Worm (Caenorhabditis elegans) whole organism, early embryonic: ENCODE results near the gene cest-26.

Experiments used
- B0310.2 ChIP-seq: sonication (generic microtip); optimal IDR thresholded peaks from 2 replicates; lab custom pipeline; 2016; ENCODE audit warnings: mild to moderate bottlenecking, missing genetic modification characterization, missing compliant biosample characterization
- F13C5.2 ChIP-seq: sonication (generic microtip); optimal IDR thresholded peaks from 2 replicates; lab custom pipeline; 2017; ENCODE audit warnings: mild to moderate bottlenecking, missing genetic modification characterization, inconsistent platforms, missing compliant biosample characterization
- aly-1 ChIP-seq: sonication (generic microtip); optimal IDR thresholded peaks from 2 replicates; lab custom pipeline; 2016; ENCODE audit warnings: missing genetic modification characterization, missing compliant biosample characterization
- ama-1 ChIP-seq: fragments of 150-350 bp; optimal IDR thresholded peaks from 2 replicates; lab custom pipeline; 2014
- ceh-13 ChIP-seq: fragments of 200-800 bp; sonication (Bioruptor generic); optimal IDR thresholded peaks from 2 replicates; lab custom pipeline; 2018; ENCODE audit warnings: mild to moderate bottlenecking, missing genetic modification characterization, missing compliant biosample characterization
- ceh-36 ChIP-seq: sonication (generic microtip); optimal IDR thresholded peaks from 2 replicates; lab custom pipeline; 2016; ENCODE audit warnings: missing genetic modification characterization, inconsistent platforms, missing compliant biosample characterization
- ets-7 ChIP-seq: sonication (generic microtip); optimal IDR thresholded peaks from 2 replicates; lab custom pipeline; 2016; ENCODE audit warnings: missing genotype, missing genetic modification characterization, missing compliant biosample characterization
- flt-1 ChIP-seq: fragments of 200-800 bp; sonication (Bioruptor generic); IDR thresholded peaks from 2 replicates; pipeline ENCODE4 v1.3.6; 2022; ENCODE audit warnings: missing genetic modification characterization, missing compliant biosample characterization
- hmbx-1 ChIP-seq: sonication (generic microtip); optimal IDR thresholded peaks from 2 replicates; lab custom pipeline; 2016; ENCODE audit warnings: mild to moderate bottlenecking, missing genetic modification characterization, missing compliant biosample characterization
- hmg-4 ChIP-seq: fragments of 200-800 bp; sonication (Bioruptor generic); optimal IDR thresholded peaks from 2 replicates; lab custom pipeline; 2018; ENCODE audit warnings: mild to moderate bottlenecking, missing genetic modification characterization, missing compliant biosample characterization
- hnd-1 ChIP-seq: sonication (generic microtip); optimal IDR thresholded peaks from 2 replicates; lab custom pipeline; 2016; ENCODE audit warnings: missing genetic modification characterization, missing compliant biosample characterization
- pes-1 ChIP-seq: fragments of 200-800 bp; sonication (Bioruptor generic); IDR thresholded peaks from 2 replicates; pipeline ENCODE4 v1.3.6; 2022; ENCODE audit warnings: missing genetic modification reagents, missing genetic modification characterization, missing compliant biosample characterization
- scrt-1 ChIP-seq: fragments of 200-800 bp; sonication (Bioruptor generic); IDR thresholded peaks from 2 replicates; pipeline ENCODE4 v1.3.6; 2022; ENCODE audit warnings: missing genetic modification characterization, missing compliant biosample characterization
- sea-1 ChIP-seq: fragments of 200-800 bp; sonication (Bioruptor generic); conservative IDR thresholded peaks from 2 replicates; pipeline ENCODE4 v1.3.6; 2022; ENCODE audit warnings: missing genetic modification characterization, missing compliant biosample characterization
- tbx-11 ChIP-seq: fragments of 200-800 bp; sonication (Bioruptor generic); IDR thresholded peaks from 2 replicates; pipeline ENCODE4 v1.3.6; 2022; ENCODE audit warnings: missing genetic modification characterization, missing compliant biosample characterization
- tbx-37 ChIP-seq: fragments of 200-800 bp; sonication (Bioruptor generic); conservative IDR thresholded peaks from 2 replicates; pipeline ENCODE4 v1.3.6; 2022; ENCODE audit warnings: missing genetic modification reagents, missing genetic modification characterization, missing compliant biosample characterization
- tra-4 ChIP-seq: sonication (generic microtip); optimal IDR thresholded peaks from 2 replicates; lab custom pipeline; 2017; ENCODE audit warnings: missing genetic modification characterization, missing compliant biosample characterization

The cest-26 gene

DNA sequence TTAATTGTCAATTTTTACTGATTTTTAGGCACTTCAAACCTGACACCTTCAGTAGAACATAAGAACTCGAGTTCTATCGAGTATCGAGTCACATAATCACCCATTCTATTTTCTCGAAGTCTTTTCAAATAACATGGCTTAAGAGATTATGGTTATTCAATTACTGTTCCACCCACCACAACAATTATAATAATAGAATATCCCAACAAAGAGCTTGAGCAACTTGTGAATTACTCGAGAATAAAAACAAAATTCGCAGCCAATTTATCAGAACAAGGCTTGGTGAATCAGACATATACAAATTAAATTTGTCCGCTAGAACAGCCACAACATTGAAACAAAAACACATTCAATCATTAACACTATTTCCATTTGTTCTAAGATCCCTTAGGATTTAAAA, 13.2 kb downstream of the cest-26 start:
- TF ChIP-seq aly-1 (tag; lab: Kevin White, UChicago), result no peak

DNA sequence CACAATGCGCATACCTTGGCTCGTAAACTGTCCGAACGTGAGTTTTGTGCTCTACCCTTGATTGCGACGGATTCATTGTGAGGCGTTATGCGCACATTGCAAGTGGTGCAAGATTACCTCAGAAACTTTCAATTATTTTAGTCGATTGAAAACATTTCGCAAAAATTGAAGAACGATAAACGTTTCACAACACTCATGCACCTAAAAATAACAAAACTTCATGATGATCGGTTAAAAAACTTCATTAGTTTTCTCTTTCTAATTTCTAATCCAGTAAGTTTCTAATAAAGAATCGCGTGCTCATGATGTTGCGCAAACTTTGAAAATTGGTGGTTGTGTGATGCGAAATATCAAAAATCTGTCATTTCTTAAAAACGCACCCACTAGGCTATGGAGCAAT, 18.7 kb downstream of the cest-26 start, which contains the start of gene dop-1:
TSS of gene dop-1 (minus strand) at position 101 of the 400 bp plus-strand sequence.
- TF ChIP-seq tra-4, result no peak
- TF ChIP-seq B0310.2, result no peak
- TF ChIP-seq hmg-4 (GFP tag; lab: Kevin White, UChicago), result no peak
- no peak for TF ChIP-seq hmbx-1
- TF ChIP-seq F13C5.2 (tag; lab: Kevin White, UChicago), result no peak

DNA sequence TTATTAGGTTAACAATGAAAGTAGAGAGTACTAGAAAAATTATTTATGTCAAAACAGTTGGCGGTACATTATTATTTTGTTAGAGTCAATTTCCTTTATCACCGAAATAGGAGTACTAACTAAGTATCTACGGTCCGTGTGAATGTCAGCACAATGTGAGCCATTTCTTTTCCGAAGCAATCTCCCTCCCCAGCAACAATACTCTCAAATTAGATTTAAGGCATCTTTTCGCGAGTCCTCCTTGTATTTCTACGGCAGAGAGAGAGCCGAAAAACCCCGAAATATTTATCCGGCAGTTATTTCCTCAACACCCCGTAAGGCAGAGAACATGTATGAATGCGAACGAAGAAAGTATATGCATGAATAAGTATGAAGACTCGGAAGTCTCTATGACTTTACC, 22.2 kb downstream of the cest-26 start:
- no peak for TF ChIP-seq ceh-36 (tag; lab: Kevin White, UChicago)
- TF ChIP-seq aly-1 (tag; lab: Kevin White, UChicago), result no peak
- no peak for TF ChIP-seq tra-4
- TF ChIP-seq sea-1 (GFP tag; lab: Robert Waterston, UW), result no peak
- no peak for TF ChIP-seq hmbx-1
- TF ChIP-seq tbx-11 (GFP tag; lab: Robert Waterston, UW), result no peak
- no peak for TF ChIP-seq F13C5.2 (tag; lab: Kevin White, UChicago)
- TF ChIP-seq ets-7 (tag; lab: Kevin White, UChicago), result no peak
- no peak for TF ChIP-seq B0310.2
- TF ChIP-seq ceh-13 (GFP tag; lab: Kevin White, UChicago), result no peak
- no peak for TF ChIP-seq hmg-4 (GFP tag; lab: Kevin White, UChicago)
- TF ChIP-seq pes-1, result no peak
- no peak for TF ChIP-seq hnd-1 (tag; lab: Kevin White, UChicago)
- TF ChIP-seq tbx-37, result no peak
- TF ChIP-seq flt-1 (GFP tag; lab: Robert Waterston, UW), result no peak
- TF ChIP-seq ama-1, result no peak
- TF ChIP-seq scrt-1 (GFP tag; lab: Robert Waterston, UW), result no peak

DNA sequence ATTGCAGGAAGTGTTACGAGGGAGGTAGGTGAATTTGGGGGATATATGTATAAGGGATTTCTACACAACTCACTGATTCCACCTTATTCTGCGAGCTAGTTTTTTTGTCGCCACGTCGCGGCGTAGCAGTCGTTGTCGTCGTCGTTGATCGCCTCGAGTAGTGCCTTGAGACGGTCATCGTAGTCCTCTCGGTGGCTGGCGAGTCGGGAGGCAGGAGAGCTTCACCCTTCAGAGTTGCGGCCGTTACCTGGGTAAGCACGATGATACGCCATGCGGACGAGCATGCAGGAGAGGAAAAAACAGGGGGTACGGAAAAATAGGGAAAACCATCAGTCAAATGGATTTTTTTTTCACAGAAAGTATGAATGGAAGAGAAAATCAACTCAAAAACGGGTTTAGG, 24.2 kb downstream of the cest-26 start:
- TF ChIP-seq tbx-11 (GFP tag; lab: Robert Waterston, UW), result no peak
- TF ChIP-seq hmg-4 (GFP tag; lab: Kevin White, UChicago), result no peak
- no peak for TF ChIP-seq tbx-37
- TF ChIP-seq tra-4, result no peak
- no peak for TF ChIP-seq ceh-13 (GFP tag; lab: Kevin White, UChicago)
- TF ChIP-seq ama-1, result no peak
- no peak for TF ChIP-seq F13C5.2 (tag; lab: Kevin White, UChicago)
- TF ChIP-seq B0310.2, result no peak
- no peak for TF ChIP-seq sea-1 (GFP tag; lab: Robert Waterston, UW)
- no peak for TF ChIP-seq ceh-36 (tag; lab: Kevin White, UChicago)
- no peak for TF ChIP-seq aly-1 (tag; lab: Kevin White, UChicago)
- TF ChIP-seq ets-7 (tag; lab: Kevin White, UChicago), result no peak
- TF ChIP-seq hmbx-1, result no peak
- no peak for TF ChIP-seq pes-1
- TF ChIP-seq hnd-1 (tag; lab: Kevin White, UChicago), result no peak
- no peak for TF ChIP-seq scrt-1 (GFP tag; lab: Robert Waterston, UW)
- no peak for TF ChIP-seq flt-1 (GFP tag; lab: Robert Waterston, UW)

DNA sequence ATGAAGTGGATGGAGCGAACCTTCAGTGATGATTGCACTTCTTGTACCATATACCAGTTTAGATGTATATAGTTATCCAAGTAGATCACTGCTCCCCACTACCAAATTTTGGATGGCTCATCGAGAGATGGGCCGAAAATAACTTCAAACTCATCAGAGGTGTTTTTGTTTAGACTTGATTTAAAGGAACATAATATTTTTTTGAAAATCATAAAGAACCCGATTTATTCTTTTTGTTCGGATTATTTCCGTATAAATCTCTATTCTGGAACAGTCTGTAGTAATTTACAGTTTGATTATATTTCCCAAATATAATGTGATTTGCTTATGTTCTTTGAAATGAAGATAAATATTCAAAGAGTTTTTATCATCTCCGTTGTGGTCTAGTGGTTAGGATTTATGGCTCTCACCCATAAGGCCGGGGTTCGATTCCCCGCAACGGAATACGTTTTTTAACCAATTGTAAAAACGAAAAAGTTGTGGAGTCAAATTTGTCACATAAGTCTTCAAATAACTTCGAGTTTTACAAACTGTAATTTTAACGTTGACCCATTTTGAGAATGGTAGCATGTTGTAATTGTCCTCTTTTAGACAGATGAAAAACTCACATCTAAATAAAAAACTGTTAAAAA, 27.1 kb downstream of the cest-26 start:
- TF ChIP-seq sea-1 (GFP tag; lab: Robert Waterston, UW), result no peak
- TF ChIP-seq pes-1, result no peak
- no peak for TF ChIP-seq tbx-11 (GFP tag; lab: Robert Waterston, UW)
- no peak for TF ChIP-seq ceh-13 (GFP tag; lab: Kevin White, UChicago)
- TF ChIP-seq scrt-1 (GFP tag; lab: Robert Waterston, UW), result no peak
- no peak for TF ChIP-seq F13C5.2 (tag; lab: Kevin White, UChicago)
- TF ChIP-seq flt-1 (GFP tag; lab: Robert Waterston, UW), result no peak
- TF ChIP-seq B0310.2, result no peak
- TF ChIP-seq ama-1, result no peak

DNA sequence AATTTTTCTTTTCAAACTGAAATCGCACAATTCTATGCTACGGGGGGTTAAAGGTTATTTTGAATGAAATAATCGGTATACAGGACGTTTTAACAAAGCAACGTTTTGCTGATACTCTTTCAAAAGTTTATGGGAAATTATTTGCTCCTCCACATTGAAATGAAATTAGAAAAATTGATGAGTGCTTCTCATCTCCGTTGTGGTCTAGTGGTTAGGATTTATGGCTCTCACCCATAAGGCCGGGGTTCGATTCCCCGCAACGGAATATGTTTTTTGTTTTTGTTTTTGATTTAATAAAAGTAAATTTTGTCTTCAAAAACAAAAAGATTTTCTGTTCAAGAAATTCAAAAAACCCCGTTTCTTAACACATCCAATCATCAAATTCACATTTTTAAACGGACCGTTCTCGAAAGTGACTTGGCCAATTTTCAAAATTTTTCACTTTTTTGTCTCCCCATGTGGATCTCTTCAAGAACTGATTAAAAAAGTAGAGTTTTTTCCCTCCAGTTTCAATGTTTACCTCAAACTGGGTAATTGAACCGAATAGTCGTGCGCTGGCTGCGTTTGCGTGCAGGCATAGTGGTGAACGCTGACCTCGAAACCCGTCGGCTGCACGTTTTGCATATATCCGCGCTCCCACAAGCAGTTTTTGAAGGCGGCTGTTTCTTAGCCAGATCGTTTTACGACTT, 27.7 kb downstream of the cest-26 start:
- TF ChIP-seq F13C5.2 (tag; lab: Kevin White, UChicago) (no peak), pes-1 (no peak), sea-1 (GFP tag; lab: Robert Waterston, UW) (no peak), hnd-1 (tag; lab: Kevin White, UChicago) (no peak), ets-7 (tag; lab: Kevin White, UChicago) (no peak), tbx-37 (no peak)

DNA sequence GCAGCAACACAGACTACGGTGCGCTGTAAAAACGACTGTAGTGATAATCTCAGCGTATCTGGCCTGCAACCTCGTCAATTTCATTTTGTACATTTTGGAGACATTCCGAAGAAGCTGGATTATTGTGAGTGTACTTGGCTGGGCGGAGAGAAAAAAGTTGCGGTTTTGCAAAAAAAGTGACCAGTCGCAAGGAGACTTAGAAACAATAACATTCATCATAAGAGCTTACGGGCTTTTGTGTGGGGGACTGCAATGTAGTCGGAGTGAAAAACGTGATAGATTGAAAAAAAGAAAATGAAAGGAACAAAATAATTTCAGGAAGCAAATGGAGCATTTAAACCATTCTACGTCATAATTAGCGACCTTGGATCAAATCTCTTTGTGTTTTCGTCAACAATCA, 29.0 kb downstream of the cest-26 start:
- TF ChIP-seq tbx-37 (no peak), hmbx-1 (no peak), ama-1 (no peak), scrt-1 (GFP tag; lab: Robert Waterston, UW) (no peak), hnd-1 (tag; lab: Kevin White, UChicago) (no peak), ceh-36 (tag; lab: Kevin White, UChicago) (no peak), hmg-4 (GFP tag; lab: Kevin White, UChicago) (no peak), B0310.2 (no peak), pes-1 (no peak), flt-1 (GFP tag; lab: Robert Waterston, UW) (no peak), aly-1 (tag; lab: Kevin White, UChicago) (no peak), sea-1 (GFP tag; lab: Robert Waterston, UW) (no peak), tbx-11 (GFP tag; lab: Robert Waterston, UW) (no peak), ceh-13 (GFP tag; lab: Kevin White, UChicago) (no peak), F13C5.2 (tag; lab: Kevin White, UChicago) (no peak), tra-4 (no peak), ets-7 (tag; lab: Kevin White, UChicago) (no peak)
